Worm (Caenorhabditis elegans) whole organism, L1 larva: ENCODE results near the gene srd-36.

Source experiments
- ama-1 ChIP-seq: fragments of 150-350 bp; optimal IDR thresholded peaks from 2 replicates; lab custom pipeline; 2014
- ets-5 ChIP-seq: fragments of 200-800 bp; sonication (Bioruptor generic); IDR thresholded peaks from 2 replicates; pipeline ENCODE4 v1.3.6; 2022; ENCODE audit warnings: missing genetic modification characterization, missing compliant biosample characterization
- fos-1 ChIP-seq: fragments of 150-350 bp; optimal IDR thresholded peaks from 2 replicates; lab custom pipeline; 2014; ENCODE audit warnings: missing biosample characterization, missing genetic modification characterization
- lin-15B ChIP-seq: fragments of 150-350 bp; sonication (generic microtip); optimal IDR thresholded peaks from 3 replicates; lab custom pipeline; 2014; ENCODE audit warnings: missing biosample characterization, missing genetic modification characterization
- lir-3 ChIP-seq: sonication (generic microtip); optimal IDR thresholded peaks from 2 replicates; lab custom pipeline; 2016; ENCODE audit warnings: mild to moderate bottlenecking, missing genetic modification characterization, moderate library complexity, missing compliant biosample characterization; ENCODE audit not compliant: poor library complexity
- mep-1 ChIP-seq: fragments of 150-350 bp; optimal IDR thresholded peaks from 2 replicates; lab custom pipeline; 2014; ENCODE audit warnings: missing biosample characterization, missing genetic modification characterization
- nhr-11 ChIP-seq: fragments of 150-350 bp; optimal IDR thresholded peaks from 2 replicates; lab custom pipeline; 2014; ENCODE audit warnings: missing biosample characterization, missing genetic modification characterization
- nhr-77 ChIP-seq: fragments of 150-350 bp; optimal IDR thresholded peaks from 2 replicates; lab custom pipeline; 2014; ENCODE audit warnings: missing biosample characterization, missing genetic modification characterization
- skn-1 ChIP-seq: fragments of 150-350 bp; optimal IDR thresholded peaks from 2 replicates; lab custom pipeline; 2014; ENCODE audit warnings: missing biosample characterization, missing genetic modification characterization
- sox-4 ChIP-seq: sonication (generic microtip); optimal IDR thresholded peaks from 2 replicates; lab custom pipeline; 2016; ENCODE audit warnings: missing genetic modification characterization, missing compliant biosample characterization
- swsn-7 ChIP-seq: sonication (generic microtip); optimal IDR thresholded peaks from 2 replicates; lab custom pipeline; 2016; ENCODE audit warnings: missing genetic modification characterization, missing compliant biosample characterization

DNA sequence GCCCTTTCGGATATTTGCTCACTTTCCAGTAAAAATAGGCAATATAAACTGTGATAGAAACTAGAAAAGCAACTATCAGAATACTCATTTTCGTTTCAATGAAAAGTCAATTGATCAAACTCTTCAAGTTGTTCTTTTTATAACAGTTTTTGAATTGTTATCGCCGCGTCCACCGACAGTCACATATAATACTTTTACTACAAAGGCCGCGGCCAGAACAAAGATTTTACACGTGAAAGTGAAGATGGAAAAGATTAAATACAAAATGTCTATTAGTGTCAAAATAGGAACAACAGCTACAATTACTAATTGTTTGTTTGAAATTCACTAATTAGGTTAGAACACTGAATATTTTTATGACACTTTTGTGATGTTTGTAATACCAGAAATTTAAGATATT, 25.0 kb downstream of the srd-36 start, which contains the start of gene cyp-14A2:
- TF ChIP-seq mep-1 (no peak), swsn-7 (tag; lab: Kevin White, UChicago) (no peak), nhr-77 (tag; lab: Kevin White, UChicago) (no peak), sox-4 (tag; lab: Kevin White, UChicago) (no peak), ama-1 (lab: Kevin White, UChicago) (no peak), nhr-11 (tag; lab: Kevin White, UChicago) (no peak), lir-3 (tag; lab: Kevin White, UChicago) (no peak), lin-15B (tag; lab: Kevin White, UChicago) (no peak), skn-1 (tag; lab: Kevin White, UChicago) (no peak), ets-5 (GFP tag; lab: Robert Waterston, UW) (no peak), fos-1 (tag; lab: Kevin White, UChicago) (no peak)
